Fruit fly (Drosophila melanogaster) whole organism, embryonic: Measurements from ENCODE around the gene Mpcp2.

Experiments used
- Atf6 ChIP-seq: fragments of 200-800 bp; sonication (Bioruptor generic); IDR thresholded peaks from 2 replicates; pipeline ENCODE4 v1.3.6; 2022; ENCODE audit warnings: missing biosample characterization, missing genetic modification characterization
- B-H1 ChIP-seq: fragments of 200-800 bp; sonication (Bioruptor generic); IDR thresholded peaks from 3 replicates; pipeline ENCODE4 v1.3.6; 2022; ENCODE audit warnings: missing biosample characterization, missing genetic modification characterization
- Blimp-1 ChIP-seq: fragments of 200-800 bp; sonication (Bioruptor generic); optimal IDR thresholded peaks from 3 replicates; lab custom pipeline; 2018; ENCODE audit warnings: missing biosample characterization, missing genetic modification characterization, mild to moderate bottlenecking, moderate library complexity, missing genetic modification reagents
- C15 ChIP-seq: fragments of 200-800 bp; sonication (Bioruptor generic); IDR thresholded peaks from 3 replicates; pipeline ENCODE4 v1.3.6; 2022; ENCODE audit warnings: missing biosample characterization, missing genetic modification characterization
- CG10209 ChIP-seq: fragments of 200-800 bp; sonication (Bioruptor generic); optimal IDR thresholded peaks from 3 replicates; lab custom pipeline; 2017; ENCODE audit warnings: missing biosample characterization, mild to moderate bottlenecking, missing genetic modification characterization, missing genetic modification reagents
- CG10979 ChIP-seq: fragments of 200-800 bp; sonication (Bioruptor generic); optimal IDR thresholded peaks from 2 replicates; lab custom pipeline; 2018; ENCODE audit warnings: missing biosample characterization, mild to moderate bottlenecking, missing genetic modification characterization, moderate library complexity
- CG11696 ChIP-seq: fragments of 200-800 bp; sonication (Bioruptor generic); IDR thresholded peaks from 2 replicates; pipeline ENCODE4 v1.3.6; 2022; ENCODE audit warnings: missing biosample characterization, missing genetic modification characterization
- CG12155 ChIP-seq: fragments of 200-800 bp; sonication (Bioruptor generic); optimal IDR thresholded peaks from 3 replicates; lab custom pipeline; 2016; ENCODE audit warnings: missing biosample characterization, missing genetic modification characterization
- CG12219 ChIP-seq: fragments of 200-800 bp; sonication (Bioruptor generic); optimal IDR thresholded peaks from 3 replicates; lab custom pipeline; 2018; ENCODE audit warnings: missing biosample characterization, mild to moderate bottlenecking, missing genetic modification characterization
- CG12769 ChIP-seq: fragments of 200-800 bp; sonication (Bioruptor generic); optimal IDR thresholded peaks from 2 replicates; lab custom pipeline; 2019; ENCODE audit warnings: missing biosample characterization, mild to moderate bottlenecking, missing genetic modification characterization, moderate library complexity
- CG13624 ChIP-seq: fragments of 200-800 bp; sonication (Bioruptor generic); optimal IDR thresholded peaks from 2 replicates; lab custom pipeline; 2016; ENCODE audit warnings: missing biosample characterization, missing genetic modification characterization
- CG14710 ChIP-seq: fragments of 200-800 bp; sonication (Bioruptor generic); optimal IDR thresholded peaks from 3 replicates; lab custom pipeline; 2019; ENCODE audit warnings: missing biosample characterization, mild to moderate bottlenecking, missing genetic modification characterization, moderate library complexity
- CG1602 ChIP-seq: fragments of 200-800 bp; sonication (Bioruptor generic); optimal IDR thresholded peaks from 3 replicates; lab custom pipeline; 2016; ENCODE audit warnings: missing biosample characterization, missing genetic modification characterization
- CG17385 ChIP-seq: fragments of 200-800 bp; sonication (Bioruptor generic); optimal IDR thresholded peaks from 3 replicates; lab custom pipeline; 2018; ENCODE audit warnings: missing biosample characterization, mild to moderate bottlenecking, missing genetic modification characterization
- CG17829 ChIP-seq: fragments of 200-800 bp; optimal IDR thresholded peaks from 2 replicates; lab custom pipeline; 2019; ENCODE audit warnings: missing biosample characterization, mild to moderate bottlenecking, missing genetic modification characterization, moderate library complexity
- CG18011 ChIP-seq: fragments of 200-800 bp; sonication (Bioruptor generic); optimal IDR thresholded peaks from 2 replicates; lab custom pipeline; 2017; ENCODE audit warnings: missing biosample characterization, missing genetic modification characterization, mild to moderate bottlenecking, moderate library complexity, missing genotype
- CG18476 ChIP-seq: fragments of 200-800 bp; sonication (Bioruptor generic); optimal IDR thresholded peaks from 2 replicates; lab custom pipeline; 2016; ENCODE audit warnings: missing biosample characterization, mild to moderate bottlenecking, missing genetic modification characterization
- CG2199 ChIP-seq: fragments of 200-800 bp; sonication (Bioruptor generic); IDR thresholded peaks from 3 replicates; pipeline ENCODE4 v1.3.6; 2022; ENCODE audit warnings: missing biosample characterization, missing genetic modification characterization
- CG2678 ChIP-seq: fragments of 200-800 bp; sonication (Bioruptor generic); optimal IDR thresholded peaks from 3 replicates; lab custom pipeline; 2019; ENCODE audit warnings: missing biosample characterization, mild to moderate bottlenecking, missing genetic modification characterization, moderate library complexity
- CG34224 ChIP-seq: fragments of 200-800 bp; sonication (Bioruptor generic); IDR thresholded peaks from 3 replicates; pipeline ENCODE4 v1.3.6; 2022; ENCODE audit warnings: missing biosample characterization, missing genetic modification characterization; ENCODE audit not compliant: partially characterized antibody
- CG4404 ChIP-seq: fragments of 200-800 bp; sonication (Bioruptor generic); IDR thresholded peaks from 2 replicates; pipeline ENCODE4 v1.3.6; 2022; ENCODE audit warnings: missing biosample characterization, missing genetic modification characterization
- CG6272 ChIP-seq: fragments of 200-800 bp; sonication (Bioruptor generic); IDR thresholded peaks from 2 replicates; pipeline ENCODE4 v1.3.6; 2022; ENCODE audit warnings: missing biosample characterization, missing genetic modification characterization
- CG6813 ChIP-seq: fragments of 200-800 bp; sonication (Bioruptor generic); optimal IDR thresholded peaks from 2 replicates; lab custom pipeline; 2017; ENCODE audit warnings: missing biosample characterization, missing genetic modification characterization, mild to moderate bottlenecking, moderate library complexity, missing genetic modification reagents
- CG7745 ChIP-seq: fragments of 200-800 bp; sonication (Bioruptor generic); optimal IDR thresholded peaks from 2 replicates; lab custom pipeline; 2018; ENCODE audit warnings: missing biosample characterization, mild to moderate bottlenecking, missing genetic modification characterization, moderate library complexity
- CG8281 ChIP-seq: fragments of 200-800 bp; sonication (Bioruptor generic); optimal IDR thresholded peaks from 2 replicates; lab custom pipeline; 2018; ENCODE audit warnings: missing biosample characterization, mild to moderate bottlenecking, missing genetic modification characterization, moderate library complexity
- CG8359 ChIP-seq: fragments of 200-800 bp; sonication (Bioruptor generic); optimal IDR thresholded peaks from 2 replicates; lab custom pipeline; 2017; ENCODE audit warnings: missing biosample characterization, mild to moderate bottlenecking, missing genetic modification characterization, borderline replicate concordance
- CG9609 ChIP-seq: fragments of 200-800 bp; sonication (Bioruptor generic); optimal IDR thresholded peaks from 3 replicates; lab custom pipeline; 2016; ENCODE audit warnings: missing biosample characterization, missing genetic modification characterization
- Dek ChIP-seq: fragments of 200-800 bp; sonication (Bioruptor generic); optimal IDR thresholded peaks from 3 replicates; lab custom pipeline; 2019; ENCODE audit warnings: missing biosample characterization, mild to moderate bottlenecking, missing genetic modification characterization, moderate library complexity
- Dref ChIP-seq: fragments of 200-800 bp; sonication (Bioruptor generic); IDR thresholded peaks from 2 replicates; pipeline ENCODE4 v1.3.6; 2022; ENCODE audit warnings: missing biosample characterization, missing genetic modification characterization
- Eip74EF ChIP-seq, 2 experiments: fragments of 200-800 bp in 1 of 2; fragments of >200 bp in 1 of 2; sonication (Bioruptor generic) in 1 of 2; optimal IDR thresholded peaks; 2 replicates each; lab custom pipeline; 2017 to 2019; ENCODE audit warnings: missing biosample characterization in 2 of 2, missing genetic modification characterization in 2 of 2, mild to moderate bottlenecking in 1 of 2, moderate library complexity in 1 of 2
- Hey ChIP-seq: fragments of 200-800 bp; sonication (Bioruptor generic); optimal IDR thresholded peaks from 3 replicates; lab custom pipeline; 2018; ENCODE audit warnings: missing biosample characterization, mild to moderate bottlenecking, missing genetic modification characterization
- Hr3 ChIP-seq: fragments of 200-800 bp; sonication (Bioruptor generic); optimal IDR thresholded peaks from 3 replicates; lab custom pipeline; 2016; ENCODE audit warnings: missing biosample characterization, missing genetic modification characterization
- Ssrp ChIP-seq: fragments of 200-800 bp; sonication (Bioruptor generic); optimal IDR thresholded peaks from 2 replicates; lab custom pipeline; 2018; ENCODE audit warnings: missing biosample characterization, mild to moderate bottlenecking, missing genetic modification characterization, moderate library complexity
- al ChIP-seq: fragments of 200-800 bp; sonication (Bioruptor generic); IDR thresholded peaks from 2 replicates; pipeline ENCODE4 v1.3.6; 2022; ENCODE audit warnings: missing biosample characterization, missing genetic modification characterization
- da ChIP-seq: fragments of 200-800 bp; sonication (Bioruptor generic); optimal IDR thresholded peaks from 2 replicates; lab custom pipeline; 2016; ENCODE audit warnings: missing biosample characterization, missing genetic modification characterization
- danr ChIP-seq: fragments of 200-800 bp; sonication (Bioruptor generic); IDR thresholded peaks from 2 replicates; pipeline ENCODE4 v1.3.6; 2022; ENCODE audit warnings: missing biosample characterization, missing genetic modification characterization
- en ChIP-seq: fragments of 200-800 bp; sonication (Bioruptor generic); optimal IDR thresholded peaks from 2 replicates; lab custom pipeline; 2016; ENCODE audit warnings: missing biosample characterization, missing genetic modification characterization
- gcm ChIP-seq: fragments of 200-800 bp; sonication (Bioruptor generic); optimal IDR thresholded peaks from 2 replicates; lab custom pipeline; 2019; ENCODE audit warnings: missing biosample characterization, mild to moderate bottlenecking, missing genetic modification characterization, moderate library complexity
- her ChIP-seq: fragments of 200-800 bp; sonication (Bioruptor generic); optimal IDR thresholded peaks from 2 replicates; lab custom pipeline; 2016; ENCODE audit warnings: missing biosample characterization, missing genetic modification characterization
- lab ChIP-seq: fragments of 200-800 bp; sonication (Bioruptor generic); optimal IDR thresholded peaks from 3 replicates; lab custom pipeline; 2017; ENCODE audit warnings: missing biosample characterization, missing genetic modification characterization, mild to moderate bottlenecking, moderate library complexity, missing genetic modification reagents
- maf-S ChIP-seq: fragments of 200-800 bp; sonication (Bioruptor generic); optimal IDR thresholded peaks from 2 replicates; lab custom pipeline; 2016; ENCODE audit warnings: missing biosample characterization, missing genetic modification characterization
- mld ChIP-seq: fragments of 200-800 bp; sonication (Bioruptor generic); IDR thresholded peaks from 3 replicates; pipeline ENCODE4 v1.3.6; 2022; ENCODE audit warnings: missing biosample characterization, missing genetic modification characterization; ENCODE audit not compliant: partially characterized antibody
- nerfin-1 ChIP-seq: fragments of 200-800 bp; sonication (Bioruptor generic); optimal IDR thresholded peaks from 3 replicates; lab custom pipeline; 2019; ENCODE audit warnings: missing biosample characterization, mild to moderate bottlenecking, missing genetic modification characterization, moderate library complexity
- phol ChIP-seq: fragments of 200-800 bp; sonication (Bioruptor generic); optimal IDR thresholded peaks from 3 replicates; lab custom pipeline; 2018; ENCODE audit warnings: missing biosample characterization, mild to moderate bottlenecking, missing genetic modification characterization, moderate library complexity
- ranshi ChIP-seq: fragments of 200-800 bp; sonication (Bioruptor generic); IDR thresholded peaks from 2 replicates; pipeline ENCODE4 v1.3.6; 2022; ENCODE audit warnings: missing biosample characterization, missing genetic modification characterization
- sens-2 ChIP-seq: fragments of 200-800 bp; sonication (Bioruptor generic); IDR thresholded peaks from 2 replicates; pipeline ENCODE4 v1.3.6; 2022; ENCODE audit warnings: missing biosample characterization, missing genetic modification characterization
- sna ChIP-seq: fragments of 200-800 bp; sonication (Bioruptor generic); IDR thresholded peaks from 2 replicates; pipeline ENCODE4 v1.3.6; 2022; ENCODE audit warnings: missing biosample characterization, missing genetic modification characterization; ENCODE audit not compliant: partially characterized antibody
- sob ChIP-seq: fragments of 200-800 bp; sonication (Bioruptor generic); IDR thresholded peaks from 2 replicates; pipeline ENCODE4 v1.3.6; 2022; ENCODE audit warnings: missing biosample characterization, missing genetic modification characterization
- ssp ChIP-seq: fragments of 200-800 bp; sonication (Bioruptor generic); IDR thresholded peaks from 2 replicates; pipeline ENCODE4 v1.3.6; 2022; ENCODE audit warnings: missing biosample characterization, missing genetic modification characterization
- vvl ChIP-seq: fragments of 200-800 bp; sonication (Bioruptor generic); IDR thresholded peaks from 2 replicates; pipeline ENCODE4 v1.3.6; 2022; ENCODE audit warnings: missing biosample characterization, missing genetic modification characterization
- zf30C ChIP-seq: fragments of 200-800 bp; sonication (Bioruptor generic); optimal IDR thresholded peaks from 3 replicates; lab custom pipeline; 2018; ENCODE audit warnings: missing biosample characterization, mild to moderate bottlenecking, missing genetic modification characterization

The Mpcp2 gene

DNA sequence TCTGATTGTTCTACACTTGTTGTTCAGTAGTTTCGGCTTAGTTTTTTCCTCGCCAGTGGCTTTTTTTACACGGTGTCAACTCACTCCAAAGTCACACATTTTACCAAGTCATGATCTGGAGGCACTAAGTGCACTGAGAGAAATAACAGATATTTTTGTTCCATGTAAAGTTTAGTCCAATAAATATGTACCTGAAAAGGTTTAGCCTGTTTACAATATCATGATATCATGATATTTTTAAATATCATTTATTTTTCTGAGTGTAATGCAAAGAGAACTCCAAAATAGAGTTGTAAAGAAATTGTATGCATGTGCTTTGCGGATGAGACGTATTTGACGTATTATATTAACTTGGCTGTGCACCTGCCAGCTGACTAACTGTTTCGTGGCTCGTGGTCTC, 5.6 kb upstream of the Mpcp2 start:
- no peak for TF ChIP-seq gcm (GFP tag; lab: Kevin White, UChicago)
- no peak for TF ChIP-seq C15 (GFP tag; lab: Robert Waterston, UW)
- no peak for TF ChIP-seq CG6272 (GFP tag; lab: Robert Waterston, UW)
- no peak for TF ChIP-seq CG2199 (GFP tag; lab: Robert Waterston, UW)
- TF ChIP-seq zf30C (GFP tag; lab: Kevin White, UChicago) = no peak
- no peak for TF ChIP-seq CG13624 (GFP tag; lab: Kevin White, UChicago)
- TF ChIP-seq CG2678 (tag; lab: Kevin White, UChicago) = peak; percentile 41
- TF ChIP-seq CG10979 = peak; percentile 51
- no peak for TF ChIP-seq CG17385
- no peak for TF ChIP-seq CG12219 (GFP tag; lab: Kevin White, UChicago)
- TF ChIP-seq Atf6 (GFP tag; lab: Robert Waterston, UW) = no peak
- no peak for TF ChIP-seq CG17829 (tag; lab: Kevin White, UChicago)
- no peak for TF ChIP-seq CG18011 (GFP tag; lab: Kevin White, UChicago)
- TF ChIP-seq CG18476 = no peak
- TF ChIP-seq en (GFP tag; lab: Kevin White, UChicago) = no peak
- TF ChIP-seq nerfin-1 (tag; lab: Kevin White, UChicago) = no peak
- no peak for TF ChIP-seq Eip74EF (GFP tag; optimal IDR thresholded peaks at IDR 0.05; lab: Kevin White, UChicago)
- TF ChIP-seq CG12769 = no peak
- TF ChIP-seq sens-2 (GFP tag; lab: Robert Waterston, UW) = no peak
- no peak for TF ChIP-seq danr (GFP tag; lab: Robert Waterston, UW)
- no peak for TF ChIP-seq sna (GFP tag; lab: Robert Waterston, UW)
- TF ChIP-seq CG34224 = no peak
- TF ChIP-seq CG9609 (GFP tag; lab: Kevin White, UChicago) = no peak
- TF ChIP-seq CG8281 (tag; lab: Kevin White, UChicago) = no peak
- TF ChIP-seq her = no peak
- no peak for TF ChIP-seq Dref (GFP tag; lab: Robert Waterston, UW)
- no peak for TF ChIP-seq CG12155
- TF ChIP-seq ssp = no peak
- TF ChIP-seq da (GFP tag; lab: Kevin White, UChicago) = no peak
- no peak for TF ChIP-seq Hey (tag; lab: Kevin White, UChicago)
- TF ChIP-seq CG7745 (tag; lab: Kevin White, UChicago) = no peak
- peak; percentile 19 for TF ChIP-seq Ssrp (tag; lab: Kevin White, UChicago)
- no peak for TF ChIP-seq CG11696 (GFP tag; lab: Robert Waterston, UW)
- TF ChIP-seq CG8359 = no peak
- TF ChIP-seq CG6813 = no peak
- TF ChIP-seq CG10209 (GFP tag; lab: Kevin White, UChicago) = peak; percentile 31
- TF ChIP-seq Blimp-1 = peak; percentile 65
- no peak for TF ChIP-seq mld
- no peak for TF ChIP-seq B-H1 (GFP tag; lab: Robert Waterston, UW)
- no peak for TF ChIP-seq sob (GFP tag; lab: Robert Waterston, UW)
- TF ChIP-seq CG1602 (GFP tag; lab: Kevin White, UChicago) = peak; percentile 7
- no peak for TF ChIP-seq maf-S (GFP tag; lab: Kevin White, UChicago)
- no peak for TF ChIP-seq Dek
- TF ChIP-seq ranshi (GFP tag; lab: Robert Waterston, UW) = peak; percentile 32; the same call in 1 of the 2 replicates
- peak; percentile 45 for TF ChIP-seq lab
- TF ChIP-seq vvl = no peak
- TF ChIP-seq CG4404 (GFP tag; lab: Robert Waterston, UW) = no peak
- no peak for TF ChIP-seq al (GFP tag; lab: Robert Waterston, UW)
- no peak for TF ChIP-seq Hr3 (GFP tag; lab: Kevin White, UChicago)
- peak; percentile 36 for TF ChIP-seq phol (tag; lab: Kevin White, UChicago)
- TF ChIP-seq CG14710 (tag; lab: Kevin White, UChicago) = peak; percentile 19
